Fruit fly (Drosophila melanogaster) whole organism, embryonic: Measurements from ENCODE around the gene CG31495.

ENCODE experiments used
- Adf1 ChIP-seq: fragments of 200-800 bp; sonication (Bioruptor generic); IDR thresholded peaks from 2 replicates; pipeline ENCODE4 v1.3.6; 2022; ENCODE audit warnings: missing biosample characterization, missing genetic modification characterization
- BtbVII ChIP-seq: fragments of 200-800 bp; sonication (Bioruptor generic); optimal IDR thresholded peaks from 3 replicates; lab custom pipeline; 2017; ENCODE audit warnings: missing biosample characterization, mild to moderate bottlenecking, missing genetic modification characterization
- CG10267 ChIP-seq: fragments of 200-800 bp; sonication (Bioruptor generic); optimal IDR thresholded peaks from 2 replicates; lab custom pipeline; 2018; ENCODE audit warnings: missing biosample characterization, mild to moderate bottlenecking, missing genetic modification characterization, moderate library complexity
- CG10462 ChIP-seq: fragments of 200-800 bp; sonication (Bioruptor generic); optimal IDR thresholded peaks from 2 replicates; lab custom pipeline; 2016; ENCODE audit warnings: missing biosample characterization, missing genetic modification characterization
- CG11247 ChIP-seq: fragments of 200-800 bp; sonication (Bioruptor generic); IDR thresholded peaks from 2 replicates; pipeline ENCODE4 v1.3.6; 2022; ENCODE audit warnings: missing biosample characterization, missing genetic modification characterization
- CG14860 ChIP-seq: fragments of 200-800 bp; sonication (Bioruptor generic); IDR thresholded peaks from 3 replicates; pipeline ENCODE4 v1.3.6; 2022; ENCODE audit warnings: missing biosample characterization, missing genetic modification characterization; ENCODE audit not compliant: partially characterized antibody
- CG1529 ChIP-seq: fragments of 200-800 bp; sonication (Bioruptor generic); optimal IDR thresholded peaks from 3 replicates; lab custom pipeline; 2018; ENCODE audit warnings: missing biosample characterization, missing genetic modification characterization
- CG17385 ChIP-seq: fragments of 200-800 bp; sonication (Bioruptor generic); optimal IDR thresholded peaks from 3 replicates; lab custom pipeline; 2018; ENCODE audit warnings: missing biosample characterization, mild to moderate bottlenecking, missing genetic modification characterization
- CG17912 ChIP-seq: fragments of 200-800 bp; sonication (Bioruptor generic); optimal IDR thresholded peaks from 2 replicates; lab custom pipeline; 2018; ENCODE audit warnings: missing biosample characterization, mild to moderate bottlenecking, missing genetic modification characterization
- CG1832 ChIP-seq: fragments of 200-800 bp; sonication (Bioruptor generic); optimal IDR thresholded peaks from 2 replicates; lab custom pipeline; 2017; ENCODE audit warnings: missing biosample characterization, mild to moderate bottlenecking, missing genetic modification characterization, inconsistent platforms
- CG18476 ChIP-seq: fragments of 200-800 bp; sonication (Bioruptor generic); optimal IDR thresholded peaks from 2 replicates; lab custom pipeline; 2016; ENCODE audit warnings: missing biosample characterization, mild to moderate bottlenecking, missing genetic modification characterization
- CG2129 ChIP-seq: fragments of 200-800 bp; sonication (Bioruptor generic); IDR thresholded peaks from 2 replicates; pipeline ENCODE4 v1.3.6; 2022; ENCODE audit warnings: missing biosample characterization, missing genetic modification characterization; ENCODE audit not compliant: partially characterized antibody
- CG2712 ChIP-seq: fragments of 200-800 bp; optimal IDR thresholded peaks from 3 replicates; lab custom pipeline; 2019; ENCODE audit warnings: missing biosample characterization, mild to moderate bottlenecking, missing genetic modification characterization, moderate library complexity
- CG31224 ChIP-seq: fragments of 200-800 bp; sonication (Bioruptor generic); IDR thresholded peaks from 2 replicates; pipeline ENCODE4 v1.3.6; 2022; ENCODE audit warnings: missing biosample characterization, missing genetic modification characterization
- CG34376 ChIP-seq: fragments of 200-800 bp; sonication (Bioruptor generic); optimal IDR thresholded peaks from 2 replicates; lab custom pipeline; 2018; ENCODE audit warnings: missing biosample characterization, mild to moderate bottlenecking, missing genetic modification characterization
- CG3847 ChIP-seq: fragments of 200-800 bp; sonication (Bioruptor generic); IDR thresholded peaks from 2 replicates; pipeline ENCODE4 v1.3.6; 2022; ENCODE audit warnings: missing biosample characterization, missing genetic modification characterization
- CG42726 ChIP-seq: fragments of 200-800 bp; sonication (Bioruptor generic); IDR thresholded peaks from 2 replicates; pipeline ENCODE4 v1.3.6; 2022; ENCODE audit warnings: missing biosample characterization, missing genetic modification characterization; ENCODE audit not compliant: partially characterized antibody
- CG5180 ChIP-seq: fragments of 200-800 bp; sonication (Bioruptor generic); optimal IDR thresholded peaks from 3 replicates; lab custom pipeline; 2017; ENCODE audit warnings: missing biosample characterization, missing genetic modification characterization, mild to moderate bottlenecking, moderate library complexity, missing genetic modification reagents
- CG5245 ChIP-seq: fragments of 200-800 bp; sonication (Bioruptor generic); optimal IDR thresholded peaks from 3 replicates; lab custom pipeline; 2016; ENCODE audit warnings: missing biosample characterization, missing genetic modification characterization
- CG7928 ChIP-seq: fragments of 200-800 bp; sonication (Bioruptor generic); optimal IDR thresholded peaks from 2 replicates; lab custom pipeline; 2017; ENCODE audit warnings: missing biosample characterization, mild to moderate bottlenecking, missing genetic modification characterization
- CG7987 ChIP-seq: fragments of 200-800 bp; sonication (Bioruptor generic); optimal IDR thresholded peaks from 2 replicates; lab custom pipeline; 2018; ENCODE audit warnings: missing biosample characterization, mild to moderate bottlenecking, missing genetic modification characterization, moderate library complexity
- CG8359 ChIP-seq: fragments of 200-800 bp; sonication (Bioruptor generic); optimal IDR thresholded peaks from 2 replicates; lab custom pipeline; 2017; ENCODE audit warnings: missing biosample characterization, mild to moderate bottlenecking, missing genetic modification characterization, borderline replicate concordance
- CG8924 ChIP-seq: fragments of 200-800 bp; optimal IDR thresholded peaks from 3 replicates; lab custom pipeline; 2019; ENCODE audit warnings: missing biosample characterization, mild to moderate bottlenecking, missing genetic modification characterization, moderate library complexity
- ERR ChIP-seq: fragments of 200-800 bp; sonication (Bioruptor generic); optimal IDR thresholded peaks from 2 replicates; lab custom pipeline; 2016; ENCODE audit warnings: missing biosample characterization, missing genetic modification characterization
- Fer2 ChIP-seq: fragments of 200-800 bp; sonication (Bioruptor generic); optimal IDR thresholded peaks from 2 replicates; lab custom pipeline; 2018; ENCODE audit warnings: missing biosample characterization, mild to moderate bottlenecking, missing genetic modification characterization, moderate library complexity
- H2.0 ChIP-seq: fragments of 200-800 bp; sonication (Bioruptor generic); IDR thresholded peaks from 2 replicates; pipeline ENCODE4 v1.3.6; 2022; ENCODE audit warnings: missing biosample characterization, missing genetic modification characterization
- HLH54F ChIP-seq: fragments of 200-800 bp; sonication (Bioruptor generic); optimal IDR thresholded peaks from 3 replicates; lab custom pipeline; 2016; ENCODE audit warnings: missing biosample characterization, missing genetic modification characterization
- Hey ChIP-seq: fragments of 200-800 bp; sonication (Bioruptor generic); optimal IDR thresholded peaks from 3 replicates; lab custom pipeline; 2018; ENCODE audit warnings: missing biosample characterization, mild to moderate bottlenecking, missing genetic modification characterization
- Sry-β ChIP-seq: fragments of 200-800 bp; sonication (Bioruptor generic); optimal IDR thresholded peaks from 2 replicates; lab custom pipeline; 2018; ENCODE audit warnings: missing biosample characterization, mild to moderate bottlenecking, missing genetic modification characterization, moderate library complexity
- Ssrp ChIP-seq: fragments of 200-800 bp; sonication (Bioruptor generic); optimal IDR thresholded peaks from 2 replicates; lab custom pipeline; 2018; ENCODE audit warnings: missing biosample characterization, mild to moderate bottlenecking, missing genetic modification characterization, moderate library complexity
- TFAM ChIP-seq: fragments of 200-800 bp; sonication (Bioruptor generic); optimal IDR thresholded peaks from 2 replicates; lab custom pipeline; 2017; ENCODE audit warnings: missing biosample characterization, missing genetic modification characterization, inconsistent platforms
- Trl ChIP-seq, 3 experiments: fragments of >200 bp in 2 of 3; fragments of 200-800 bp in 1 of 3; sonication (Bioruptor generic) in 1 of 3; optimal IDR thresholded peaks; 2 replicates in 1 of 3; 3 replicates in 2 of 3; lab custom pipeline; 2016 to 2017; ENCODE audit warnings: missing biosample characterization in 1 of 3, missing genetic modification characterization in 1 of 3
- cg ChIP-seq: fragments of 200-800 bp; sonication (Bioruptor generic); optimal IDR thresholded peaks from 3 replicates; lab custom pipeline; 2019; ENCODE audit warnings: missing biosample characterization, mild to moderate bottlenecking, missing genetic modification characterization, moderate library complexity
- crol ChIP-seq: fragments of 200-800 bp; sonication (Bioruptor generic); IDR thresholded peaks from 2 replicates; pipeline ENCODE4 v1.3.6; 2022; ENCODE audit warnings: missing biosample characterization, missing genetic modification characterization
- dimm ChIP-seq: fragments of 200-800 bp; sonication (Bioruptor generic); IDR thresholded peaks from 2 replicates; pipeline ENCODE4 v1.3.6; 2022; ENCODE audit warnings: missing biosample characterization, missing genetic modification characterization
- exex ChIP-seq: fragments of 200-800 bp; sonication (Bioruptor generic); optimal IDR thresholded peaks from 4 replicates; lab custom pipeline; 2018; ENCODE audit warnings: missing biosample characterization, mild to moderate bottlenecking, missing genetic modification characterization, moderate library complexity
- fd64A ChIP-seq: fragments of 200-800 bp; sonication (Bioruptor generic); optimal IDR thresholded peaks from 3 replicates; lab custom pipeline; 2018; ENCODE audit warnings: missing biosample characterization, mild to moderate bottlenecking, missing genetic modification characterization
- grau ChIP-seq: fragments of 200-800 bp; optimal IDR thresholded peaks from 3 replicates; lab custom pipeline; 2019; ENCODE audit warnings: missing biosample characterization, mild to moderate bottlenecking, missing genetic modification characterization, moderate library complexity
- hkb ChIP-seq, 2 experiments: fragments of 200-800 bp in 1 of 2; fragments of >200 bp in 1 of 2; sonication (Bioruptor generic) in 1 of 2; IDR thresholded peaks in 1 of 2; optimal IDR thresholded peaks in 1 of 2; 2 replicates each; pipeline versions ENCODE4 v1.3.6 to Lab custom; 2017 to 2022; ENCODE audit warnings: missing biosample characterization in 1 of 2, missing genetic modification characterization in 1 of 2
- lov ChIP-seq, 2 experiments: fragments of 200-800 bp in 1 of 2; fragments of >200 bp in 1 of 2; sonication (Bioruptor generic) in 1 of 2; IDR thresholded peaks in 1 of 2; optimal IDR thresholded peaks in 1 of 2; 2 replicates in 1 of 2; 3 replicates in 1 of 2; pipeline versions ENCODE4 v1.3.6 to Lab custom; 2017 to 2022; ENCODE audit warnings: missing biosample characterization in 1 of 2, missing genetic modification characterization in 1 of 2
- luna ChIP-seq: fragments of 200-800 bp; sonication (Bioruptor generic); optimal IDR thresholded peaks from 2 replicates; lab custom pipeline; 2016; ENCODE audit warnings: missing biosample characterization, missing genetic modification characterization
- pfk ChIP-seq: fragments of 200-800 bp; sonication (Bioruptor generic); optimal IDR thresholded peaks from 2 replicates; lab custom pipeline; 2018; ENCODE audit warnings: missing biosample characterization, mild to moderate bottlenecking, missing genetic modification characterization, moderate library complexity
- sc ChIP-seq, 3 experiments: fragments of >200 bp in 2 of 3; fragments of 200-800 bp in 1 of 3; sonication (Bioruptor generic) in 1 of 3; optimal IDR thresholded peaks; 2 replicates in 2 of 3; 3 replicates in 1 of 3; lab custom pipeline; 2017; ENCODE audit warnings: mild to moderate bottlenecking in 1 of 3, missing biosample characterization in 1 of 3, missing genetic modification characterization in 1 of 3, missing genetic modification reagents in 1 of 3
- sd ChIP-seq: fragments of 200-800 bp; sonication (Bioruptor generic); optimal IDR thresholded peaks from 3 replicates; lab custom pipeline; 2018; ENCODE audit warnings: missing biosample characterization, mild to moderate bottlenecking, missing genetic modification characterization, moderate library complexity
- sens ChIP-seq: fragments of 200-800 bp; sonication (Bioruptor generic); peaks from one replicate; lab custom pipeline; 2016; ENCODE audit warnings: missing biosample characterization, missing genetic modification characterization
- sima ChIP-seq: fragments of 200-800 bp; sonication (Bioruptor generic); optimal IDR thresholded peaks from 2 replicates; lab custom pipeline; 2016; ENCODE audit warnings: missing biosample characterization, missing genetic modification characterization
- slp2 ChIP-seq: fragments of 200-800 bp; sonication (Bioruptor generic); optimal IDR thresholded peaks from 2 replicates; lab custom pipeline; 2016; ENCODE audit warnings: missing biosample characterization, missing genetic modification characterization
- tup ChIP-seq: fragments of 200-800 bp; sonication (Bioruptor generic); optimal IDR thresholded peaks from 2 replicates; lab custom pipeline; 2016; ENCODE audit warnings: missing biosample characterization, mild to moderate bottlenecking, missing genetic modification characterization, moderate library complexity

Gene CG31495

dm6 chr3R:13831596-13832119, 8.1 kb downstream of the CG31495 start (continued):
- TF ChIP-seq CG7928 (GFP tag; lab: Kevin White, UChicago): no peak
- no peak for TF ChIP-seq Fer2 (tag; lab: Kevin White, UChicago)
- no peak for TF ChIP-seq luna (GFP tag; lab: Kevin White, UChicago)
- TF ChIP-seq Ssrp (tag; lab: Kevin White, UChicago): peak; percentile 63
- no peak for TF ChIP-seq sd (tag; lab: Kevin White, UChicago)
- peak; percentile 60 for TF ChIP-seq H2.0 (GFP tag; lab: Robert Waterston, UW)
- TF ChIP-seq CG10267 (tag; lab: Kevin White, UChicago): peak; percentile 0
- TF ChIP-seq CG10462 (GFP tag; lab: Kevin White, UChicago): no peak
- no peak for TF ChIP-seq CG1832
- TF ChIP-seq sc (optimal IDR thresholded peaks at IDR 0.05; lab: Kevin White, UChicago): no peak
- peak; percentile 36 for TF ChIP-seq sc (GFP tag; optimal IDR thresholded peaks at IDR 0.05; lab: Kevin White, UChicago)
- TF ChIP-seq lov (optimal IDR thresholded peaks at IDR 0.05; lab: Kevin White, UChicago): no peak
- no peak for TF ChIP-seq lov (GFP tag; IDR thresholded peaks at IDR 0.05; lab: Robert Waterston, UW)
- TF ChIP-seq Hey (tag; lab: Kevin White, UChicago): no peak
- no peak for TF ChIP-seq CG5180 (GFP tag; lab: Kevin White, UChicago)
- TF ChIP-seq pfk (GFP tag; lab: Kevin White, UChicago): no peak
- TF ChIP-seq CG1529: peak; percentile 39
- TF ChIP-seq CG2712 (tag; lab: Kevin White, UChicago): peak; percentile 72
- TF ChIP-seq CG8924 (tag; lab: Kevin White, UChicago): peak; percentile 37
- peak; percentile 53 for TF ChIP-seq sens (GFP tag; lab: Kevin White, UChicago)
- TF ChIP-seq CG3847 (GFP tag; lab: Robert Waterston, UW): peak; percentile 65
- TF ChIP-seq CG7987 (GFP tag; lab: Kevin White, UChicago): no peak
- TF ChIP-seq grau: peak; percentile 62
- TF ChIP-seq Trl (optimal IDR thresholded peaks at IDR 0.05; lab: Kevin White, UChicago): no peak
- TF ChIP-seq Trl (GFP tag; optimal IDR thresholded peaks at IDR 0.05; lab: Kevin White, UChicago): no peak
- TF ChIP-seq CG11247: no peak
- no peak for TF ChIP-seq dimm (GFP tag; lab: Robert Waterston, UW)
- no peak for TF ChIP-seq CG18476
- TF ChIP-seq CG17912 (GFP tag; lab: Kevin White, UChicago): no peak
- no peak for TF ChIP-seq slp2 (GFP tag; lab: Kevin White, UChicago)
- TF ChIP-seq CG42726 (GFP tag; lab: Robert Waterston, UW): no peak
- TF ChIP-seq CG14860: no peak
- no peak for TF ChIP-seq ERR
- no peak for TF ChIP-seq HLH54F (GFP tag; lab: Kevin White, UChicago)
- peak; percentile 59 for TF ChIP-seq CG17385
- TF ChIP-seq CG34376 (GFP tag; lab: Kevin White, UChicago): no peak
- no peak for TF ChIP-seq BtbVII
- no peak for TF ChIP-seq CG8359 (GFP tag; lab: Kevin White, UChicago)
- TF ChIP-seq TFAM (GFP tag; lab: Kevin White, UChicago): no peak
- no peak for TF ChIP-seq CG31224 (GFP tag; lab: Robert Waterston, UW)
- no peak for TF ChIP-seq Sry-β (GFP tag; lab: Kevin White, UChicago)
- no peak for TF ChIP-seq fd64A
- TF ChIP-seq crol: peak; percentile 85
- no peak for TF ChIP-seq tup (GFP tag; lab: Kevin White, UChicago)
- no peak for TF ChIP-seq CG5245 (GFP tag; lab: Kevin White, UChicago)
- TF ChIP-seq exex: no peak
- peak; percentile 45; the same call in 1 of the 2 replicates for TF ChIP-seq Adf1 (GFP tag; lab: Robert Waterston, UW)
- no peak for TF ChIP-seq CG2129 (GFP tag; lab: Robert Waterston, UW)
- no peak for TF ChIP-seq cg (GFP tag; lab: Kevin White, UChicago)
- no peak for TF ChIP-seq sima (GFP tag; lab: Kevin White, UChicago)
- no peak for TF ChIP-seq hkb (optimal IDR thresholded peaks at IDR 0.05; lab: Kevin White, UChicago)
- peak; percentile 69; the same call in 1 of the 2 replicates for TF ChIP-seq hkb (GFP tag; IDR thresholded peaks at IDR 0.05; lab: Robert Waterston, UW)
